Worm (Caenorhabditis elegans) whole organism, young adult: Measurements from ENCODE around the gene F09G8.10.

Source experiments
- B0035.1 ChIP-seq: sonication (generic microtip); optimal IDR thresholded peaks from 2 replicates; lab custom pipeline; 2016; ENCODE audit warnings: missing genetic modification characterization, mild to moderate bottlenecking, missing compliant biosample characterization, missing genotype, missing genetic modification reagents
- B0261.1 ChIP-seq: sonication (generic microtip); optimal IDR thresholded peaks from 2 replicates; lab custom pipeline; 2016; ENCODE audit warnings: mild to moderate bottlenecking, missing genetic modification characterization, moderate library complexity, missing compliant biosample characterization
- C06A6.2 ChIP-seq: fragments of 200-800 bp; sonication (Bioruptor generic); conservative IDR thresholded peaks from 2 replicates; pipeline ENCODE4 v1.3.6; 2022; ENCODE audit warnings: missing genetic modification characterization, missing compliant biosample characterization
- C17E4.6 ChIP-seq: fragments of 200-800 bp; sonication (Bioruptor generic); IDR thresholded peaks from 2 replicates; pipeline ENCODE4 v1.3.6; 2022; ENCODE audit warnings: missing genetic modification reagents, missing genetic modification characterization, missing compliant biosample characterization
- D2030.7 ChIP-seq: fragments of 200-800 bp; sonication (Bioruptor generic); IDR thresholded peaks from 2 replicates; pipeline ENCODE4 v1.3.6; 2022; ENCODE audit warnings: missing genetic modification reagents, missing genetic modification characterization, missing compliant biosample characterization
- F55B11.4 ChIP-seq: sonication (generic microtip); optimal IDR thresholded peaks from 2 replicates; lab custom pipeline; 2016; ENCODE audit warnings: missing compliant biosample characterization, missing genetic modification characterization, borderline replicate concordance; ENCODE audit not compliant: insufficient read depth
- F57A8.1 ChIP-seq: fragments of 200-800 bp; sonication (Bioruptor generic); optimal IDR thresholded peaks from 2 replicates; lab custom pipeline; 2018; ENCODE audit warnings: mild to moderate bottlenecking, missing genetic modification characterization, moderate library complexity, missing compliant biosample characterization
- F57C9.4 ChIP-seq: sonication (generic microtip); optimal IDR thresholded peaks from 2 replicates; lab custom pipeline; 2017; ENCODE audit warnings: mild to moderate bottlenecking, missing genetic modification characterization, missing compliant biosample characterization
- K12H6.12 ChIP-seq: fragments of 200-800 bp; sonication (Bioruptor generic); optimal IDR thresholded peaks from 2 replicates; lab custom pipeline; 2018; ENCODE audit warnings: mild to moderate bottlenecking, missing genetic modification characterization, missing compliant biosample characterization
- T07F8.4 ChIP-seq: sonication (generic microtip); optimal IDR thresholded peaks from 2 replicates; lab custom pipeline; 2016; ENCODE audit warnings: mild to moderate bottlenecking, missing genetic modification characterization, moderate library complexity, missing compliant biosample characterization
- Y53F4B.3 ChIP-seq: fragments of 200-800 bp; sonication (Bioruptor generic); IDR thresholded peaks from 2 replicates; pipeline ENCODE4 v1.3.6; 2022; ENCODE audit warnings: missing genetic modification reagents, missing genetic modification characterization, missing compliant biosample characterization
- Y79H2A.3 ChIP-seq: fragments of 200-800 bp; sonication (Bioruptor generic); conservative IDR thresholded peaks from 2 replicates; pipeline ENCODE4 v1.3.6; 2022; ENCODE audit warnings: missing genetic modification reagents, missing genetic modification characterization, missing compliant biosample characterization
- Y95B8A.8 ChIP-seq: fragments of 200-800 bp; sonication (Bioruptor generic); IDR thresholded peaks from 2 replicates; pipeline ENCODE4 v1.3.6; 2022; ENCODE audit warnings: missing genetic modification reagents, missing genetic modification characterization, missing compliant biosample characterization
- akir-1 ChIP-seq: fragments of 200-800 bp; sonication (Bioruptor generic); optimal IDR thresholded peaks from 2 replicates; lab custom pipeline; 2018; ENCODE audit warnings: mild to moderate bottlenecking, missing genetic modification characterization, moderate library complexity, missing compliant biosample characterization
- ama-1 ChIP-seq, 3 experiments: fragments of 150-350 bp in 1 of 3; sonication (generic microtip) in 2 of 3; optimal IDR thresholded peaks; 2 replicates each; lab custom pipeline; 2014 to 2018; ENCODE audit warnings: missing biosample characterization in 2 of 3, missing genetic modification characterization in 2 of 3, missing genetic modification reagents in 2 of 3
- aptf-2 ChIP-seq: fragments of 200-800 bp; sonication (Bioruptor generic); conservative IDR thresholded peaks from 2 replicates; pipeline ENCODE4 v1.3.6; 2022; ENCODE audit warnings: missing genetic modification reagents, missing genetic modification characterization, missing compliant biosample characterization
- attf-3 ChIP-seq: fragments of 200-800 bp; sonication (Bioruptor generic); conservative IDR thresholded peaks from 2 replicates; pipeline ENCODE4 v1.3.6; 2022; ENCODE audit warnings: missing genetic modification reagents, missing genetic modification characterization, missing compliant biosample characterization
- attf-5 ChIP-seq: fragments of 200-800 bp; sonication (Bioruptor generic); optimal IDR thresholded peaks from 2 replicates; lab custom pipeline; 2018; ENCODE audit warnings: mild to moderate bottlenecking, missing genetic modification characterization, missing compliant biosample characterization
- bed-1 ChIP-seq: fragments of 200-800 bp; sonication (Bioruptor generic); IDR thresholded peaks from 2 replicates; pipeline ENCODE4 v1.3.6; 2022; ENCODE audit warnings: missing genetic modification reagents, missing genetic modification characterization, missing compliant biosample characterization
- cebp-2 ChIP-seq: fragments of 200-800 bp; sonication (Bioruptor generic); IDR thresholded peaks from 2 replicates; pipeline ENCODE4 v1.3.6; 2022; ENCODE audit warnings: missing genetic modification characterization, missing compliant biosample characterization
- ceh-27 ChIP-seq: fragments of 200-800 bp; sonication (Bioruptor generic); optimal IDR thresholded peaks from 2 replicates; lab custom pipeline; 2018; ENCODE audit warnings: mild to moderate bottlenecking, missing genetic modification characterization, moderate library complexity, missing compliant biosample characterization
- dpff-1 ChIP-seq: sonication (generic microtip); optimal IDR thresholded peaks from 2 replicates; lab custom pipeline; 2017; ENCODE audit warnings: mild to moderate bottlenecking, missing genetic modification characterization, missing compliant biosample characterization
- dpl-1 ChIP-seq: fragments of 150-350 bp; optimal IDR thresholded peaks from 2 replicates; lab custom pipeline; 2014; ENCODE audit warnings: missing biosample characterization, missing genetic modification reagents, missing genetic modification characterization
- gei-17 ChIP-seq: fragments of 200-800 bp; sonication (Bioruptor generic); optimal IDR thresholded peaks from 2 replicates; lab custom pipeline; 2018; ENCODE audit warnings: mild to moderate bottlenecking, missing genetic modification characterization, missing compliant biosample characterization
- hlh-12 ChIP-seq: sonication (generic microtip); optimal IDR thresholded peaks from 2 replicates; lab custom pipeline; 2016; ENCODE audit warnings: missing genetic modification characterization, missing compliant biosample characterization
- hsf-1 ChIP-seq: fragments of 200-800 bp; sonication (Bioruptor generic); IDR thresholded peaks from 2 replicates; pipeline ENCODE4 v1.3.6; 2022; ENCODE audit warnings: missing genetic modification reagents, missing genetic modification characterization, missing compliant biosample characterization
- let-607 ChIP-seq, 2 experiments: fragments of 200-800 bp in 1 of 2; sonication (Bioruptor generic) in 1 of 2; sonication (generic microtip) in 1 of 2; optimal IDR thresholded peaks; 2 replicates each; lab custom pipeline; 2016 to 2018; ENCODE audit warnings: mild to moderate bottlenecking in 2 of 2, missing compliant biosample characterization in 2 of 2, missing genetic modification characterization in 2 of 2, moderate library complexity in 2 of 2, missing genotype in 1 of 2
- lin-54 ChIP-seq: fragments of 200-800 bp; sonication (Bioruptor generic); optimal IDR thresholded peaks from 2 replicates; lab custom pipeline; 2018; ENCODE audit warnings: mild to moderate bottlenecking, missing genetic modification characterization, missing compliant biosample characterization
- lsy-27 ChIP-seq: sonication (generic microtip); optimal IDR thresholded peaks from 2 replicates; lab custom pipeline; 2017; ENCODE audit warnings: missing genetic modification characterization, mild to moderate bottlenecking, missing compliant biosample characterization, antibody characterized with exemption, missing genotype, borderline replicate concordance; ENCODE audit not compliant: insufficient read depth
- madf-10 ChIP-seq: sonication (generic microtip); optimal IDR thresholded peaks from 2 replicates; lab custom pipeline; 2016; ENCODE audit warnings: mild to moderate bottlenecking, missing genetic modification characterization, missing compliant biosample characterization
- mcd-1 ChIP-seq: fragments of 200-800 bp; sonication (Bioruptor generic); IDR thresholded peaks from 2 replicates; pipeline ENCODE4 v1.3.6; 2022; ENCODE audit warnings: missing genetic modification reagents, missing genetic modification characterization, missing compliant biosample characterization
- mel-28 ChIP-seq: sonication (generic microtip); optimal IDR thresholded peaks from 2 replicates; lab custom pipeline; 2016; ENCODE audit warnings: borderline replicate concordance, mild to moderate bottlenecking, missing genetic modification characterization, missing compliant biosample characterization
- nhr-179 ChIP-seq: sonication (generic microtip); optimal IDR thresholded peaks from 2 replicates; lab custom pipeline; 2016; ENCODE audit warnings: mild to moderate bottlenecking, missing genetic modification characterization, missing compliant biosample characterization
- nhr-90 ChIP-seq: sonication (generic microtip); optimal IDR thresholded peaks from 2 replicates; lab custom pipeline; 2016; ENCODE audit warnings: missing genotype, mild to moderate bottlenecking, missing genetic modification characterization, missing compliant biosample characterization
- pha-4 ChIP-seq: fragments of 150-350 bp; sonication (generic microtip); optimal IDR thresholded peaks from 2 replicates; lab custom pipeline; 2014; ENCODE audit warnings: missing biosample characterization, missing genetic modification reagents, missing genetic modification characterization
- repo-1 ChIP-seq: sonication (generic microtip); optimal IDR thresholded peaks from 2 replicates; lab custom pipeline; 2017; ENCODE audit warnings: mild to moderate bottlenecking, missing genetic modification characterization, missing compliant biosample characterization
- snpc-1.1 ChIP-seq: sonication (generic microtip); optimal IDR thresholded peaks from 2 replicates; lab custom pipeline; 2017; ENCODE audit warnings: missing genetic modification characterization, mild to moderate bottlenecking, missing compliant biosample characterization, antibody characterized with exemption, moderate library complexity, missing genotype, missing genetic modification reagents; ENCODE audit not compliant: insufficient read depth
- snpc-1.3 ChIP-seq: sonication (generic microtip); optimal IDR thresholded peaks from 2 replicates; lab custom pipeline; 2017; ENCODE audit warnings: missing genetic modification characterization, mild to moderate bottlenecking, missing compliant biosample characterization, antibody characterized with exemption, moderate library complexity, missing genotype, missing genetic modification reagents; ENCODE audit not compliant: insufficient read depth
- snpc-4 ChIP-seq, 5 experiments: fragments of 150-350 bp in 1 of 5; sonication (generic microtip) in 4 of 5; optimal IDR thresholded peaks; 2 replicates each; lab custom pipeline; 2014 to 2018; ENCODE audit warnings: missing genetic modification characterization in 5 of 5, missing biosample characterization in 3 of 5, antibody characterized with exemption in 2 of 5, mild to moderate bottlenecking in 2 of 5, missing compliant biosample characterization in 2 of 5, missing genotype in 2 of 5, moderate library complexity in 2 of 5, missing genetic modification reagents in 1 of 5
- tbp1 ChIP-seq: fragments of 200-800 bp; sonication (Bioruptor generic); optimal IDR thresholded peaks from 2 replicates; lab custom pipeline; 2018; ENCODE audit warnings: mild to moderate bottlenecking, missing genetic modification characterization, missing compliant biosample characterization
- tbx-9 ChIP-seq: sonication (generic microtip); optimal IDR thresholded peaks from 2 replicates; lab custom pipeline; 2016; ENCODE audit warnings: borderline replicate concordance, missing genetic modification characterization, inconsistent platforms, missing compliant biosample characterization
- unc-62 ChIP-seq: fragments of 150-350 bp; optimal IDR thresholded peaks from 2 replicates; lab custom pipeline; 2014; ENCODE audit warnings: missing biosample characterization, missing genetic modification reagents, missing genetic modification characterization
- zfh-2 ChIP-seq: fragments of 200-800 bp; sonication (Bioruptor generic); conservative IDR thresholded peaks from 2 replicates; pipeline ENCODE4 v1.3.6; 2022; ENCODE audit warnings: missing genetic modification reagents, missing genetic modification characterization, missing compliant biosample characterization
- zim-3 ChIP-seq: sonication (generic microtip); optimal IDR thresholded peaks from 2 replicates; lab custom pipeline; 2017; ENCODE audit warnings: mild to moderate bottlenecking, missing genetic modification characterization, moderate library complexity, missing compliant biosample characterization
- ztf-18 ChIP-seq: sonication (generic microtip); optimal IDR thresholded peaks from 2 replicates; lab custom pipeline; 2016; ENCODE audit warnings: missing genotype, mild to moderate bottlenecking, missing genetic modification characterization, missing compliant biosample characterization
- ztf-22 ChIP-seq: fragments of 200-800 bp; sonication (Bioruptor generic); optimal IDR thresholded peaks from 2 replicates; lab custom pipeline; 2018; ENCODE audit warnings: mild to moderate bottlenecking, missing genetic modification characterization, moderate library complexity, missing compliant biosample characterization
- ztf-28 ChIP-seq: fragments of 200-800 bp; sonication (Bioruptor generic); IDR thresholded peaks from 2 replicates; pipeline ENCODE4 v1.3.6; 2022; ENCODE audit warnings: missing genetic modification reagents, missing genetic modification characterization, missing compliant biosample characterization

Gene F09G8.10

DNA sequence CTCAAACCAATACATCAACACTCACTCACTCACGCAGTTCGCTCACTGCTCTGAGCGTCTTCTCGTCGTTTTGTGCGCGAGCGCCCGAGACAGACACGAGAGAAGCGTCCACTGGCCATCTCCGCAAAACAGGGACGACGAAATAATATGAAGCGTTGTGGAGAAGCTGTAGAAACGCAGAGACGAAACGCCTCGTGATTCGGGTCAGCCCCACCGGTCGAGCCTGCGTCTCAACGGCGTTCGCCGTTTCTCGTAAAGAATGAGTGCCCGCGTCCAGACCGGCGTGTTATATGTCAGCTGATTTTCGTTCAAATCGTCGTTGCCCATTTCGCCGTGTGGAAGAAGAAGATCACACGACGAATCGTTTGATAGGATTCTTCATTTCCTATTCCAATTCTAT is 44.5 kb downstream of the F09G8.10 start, which contains the start of gene fbxl-1 (continued):
- TF ChIP-seq akir-1 (GFP tag; lab: Kevin White, UChicago): no peak
- peak; percentile 86 for TF ChIP-seq K12H6.12 (tag; lab: Kevin White, UChicago)
- no peak for TF ChIP-seq F57C9.4 (tag; lab: Kevin White, UChicago)
- peak; percentile 30 for TF ChIP-seq repo-1 (tag; lab: Kevin White, UChicago)
- peak; percentile 35 for TF ChIP-seq ztf-22 (GFP tag; lab: Kevin White, UChicago)
- TF ChIP-seq aptf-2 (GFP tag; lab: Robert Waterston, UW): no peak
- peak; percentile 61 for TF ChIP-seq ceh-27 (GFP tag; lab: Kevin White, UChicago)
- TF ChIP-seq dpff-1 (tag; lab: Kevin White, UChicago): no peak
- TF ChIP-seq F55B11.4: no peak
- TF ChIP-seq gei-17 (GFP tag; lab: Kevin White, UChicago): peak; percentile 37
- no peak for TF ChIP-seq Y53F4B.3 (GFP tag; lab: Robert Waterston, UW)
- TF ChIP-seq nhr-90 (tag; lab: Kevin White, UChicago): peak; percentile 47
- no peak for TF ChIP-seq hsf-1 (GFP tag; lab: Robert Waterston, UW)
- TF ChIP-seq hlh-12 (tag; lab: Kevin White, UChicago): no peak
- TF ChIP-seq C06A6.2 (GFP tag; lab: Robert Waterston, UW): peak; percentile 53; the same call in 1 of the 2 replicates
- TF ChIP-seq tbx-9 (tag; lab: Kevin White, UChicago): no peak
- TF ChIP-seq F57A8.1 (GFP tag; lab: Kevin White, UChicago): no peak
- no peak for TF ChIP-seq Y95B8A.8 (GFP tag; lab: Robert Waterston, UW)
- TF ChIP-seq mel-28 (tag; lab: Kevin White, UChicago): no peak
- TF ChIP-seq dpl-1: no peak
- no peak for TF ChIP-seq D2030.7 (GFP tag; lab: Robert Waterston, UW)
- no peak for TF ChIP-seq ztf-28 (GFP tag; lab: Robert Waterston, UW)
- no peak for TF ChIP-seq B0035.1 (tag; lab: Kevin White, UChicago)
- peak; percentile 98 for TF ChIP-seq zfh-2 (GFP tag; lab: Robert Waterston, UW)
- TF ChIP-seq pha-4: peak; percentile 32
- no peak for TF ChIP-seq ama-1 (optimal IDR thresholded peaks at IDR 0.05; lab: Kevin White, UChicago)
- TF ChIP-seq ama-1 (GFP tag; optimal IDR thresholded peaks at IDR 0.05; lab: Kevin White, UChicago): no peak
- no peak for TF ChIP-seq snpc-1.1 (tag; lab: Kevin White, UChicago)
- no peak for TF ChIP-seq T07F8.4 (tag; lab: Kevin White, UChicago)
- no peak for TF ChIP-seq zim-3 (tag; lab: Kevin White, UChicago)
- TF ChIP-seq cebp-2 (GFP tag; lab: Robert Waterston, UW): no peak
- peak; percentile 76 for TF ChIP-seq attf-3 (GFP tag; lab: Robert Waterston, UW)
- TF ChIP-seq lin-54 (GFP tag; lab: Kevin White, UChicago): peak; percentile 55
- no peak for TF ChIP-seq lsy-27 (tag; lab: Kevin White, UChicago)
- TF ChIP-seq bed-1 (GFP tag; lab: Robert Waterston, UW): no peak
- no peak for TF ChIP-seq nhr-179 (tag; lab: Kevin White, UChicago)
- TF ChIP-seq let-607 (tag; optimal IDR thresholded peaks at IDR 0.05; lab: Kevin White, UChicago): peak in 1 of 2 experiments; percentile 43
- no peak for TF ChIP-seq unc-62 (GFP tag; lab: Kevin White, UChicago)
- TF ChIP-seq snpc-4 (GFP tag; optimal IDR thresholded peaks at IDR 0.05; lab: Kevin White, UChicago): no peak
- TF ChIP-seq snpc-4 (tag; optimal IDR thresholded peaks at IDR 0.05; lab: Kevin White, UChicago): peak; percentile 19 to 56 (median 26)
- no peak for TF ChIP-seq B0261.1 (tag; lab: Kevin White, UChicago)
- TF ChIP-seq C17E4.6 (GFP tag; lab: Robert Waterston, UW): no peak
- peak; percentile 72 for TF ChIP-seq mcd-1 (GFP tag; lab: Robert Waterston, UW)
- no peak for TF ChIP-seq snpc-1.3 (tag; lab: Kevin White, UChicago)
- peak; percentile 93 for TF ChIP-seq attf-5 (GFP tag; lab: Kevin White, UChicago)
- no peak for TF ChIP-seq Y79H2A.3 (GFP tag; lab: Robert Waterston, UW)
- peak; percentile 45 for TF ChIP-seq ztf-18 (tag; lab: Kevin White, UChicago)
- TF ChIP-seq tbp1 (GFP tag; lab: Kevin White, UChicago): peak; percentile 53
- peak; percentile 90 for TF ChIP-seq madf-10 (tag; lab: Kevin White, UChicago)
